Fruit fly (Drosophila melanogaster) whole organism, embryonic: Measurements from ENCODE around the gene CG32642.
A peak's percentile ranks its signal among the peaks of the same experiment; 100 is the strongest.

Experiments used
- Adf1 ChIP-seq: fragments of 200-800 bp; sonication (Bioruptor generic); IDR thresholded peaks from 2 replicates; pipeline ENCODE4 v1.3.6; 2022; ENCODE audit warnings: missing biosample characterization, missing genetic modification characterization
- CG11093 ChIP-seq: fragments of 200-800 bp; sonication (Bioruptor generic); IDR thresholded peaks from 3 replicates; pipeline ENCODE4 v1.3.6; 2022; ENCODE audit warnings: missing biosample characterization, missing genetic modification characterization
- CG11504 ChIP-seq: fragments of 200-800 bp; sonication (Bioruptor generic); optimal IDR thresholded peaks from 3 replicates; lab custom pipeline; 2019; ENCODE audit warnings: missing biosample characterization, mild to moderate bottlenecking, missing genetic modification characterization, moderate library complexity
- CG1832 ChIP-seq: fragments of 200-800 bp; sonication (Bioruptor generic); optimal IDR thresholded peaks from 2 replicates; lab custom pipeline; 2017; ENCODE audit warnings: missing biosample characterization, mild to moderate bottlenecking, missing genetic modification characterization, inconsistent platforms
- CG18599 ChIP-seq: fragments of 200-800 bp; sonication (Bioruptor generic); optimal IDR thresholded peaks from 3 replicates; lab custom pipeline; 2017; ENCODE audit warnings: missing biosample characterization, missing genetic modification characterization, mild to moderate bottlenecking, moderate library complexity, missing genetic modification reagents
- CG2116 ChIP-seq: fragments of 200-800 bp; sonication (Bioruptor generic); optimal IDR thresholded peaks from 3 replicates; lab custom pipeline; 2018; ENCODE audit warnings: missing biosample characterization, mild to moderate bottlenecking, missing genetic modification characterization
- CG2712 ChIP-seq: fragments of 200-800 bp; optimal IDR thresholded peaks from 3 replicates; lab custom pipeline; 2019; ENCODE audit warnings: missing biosample characterization, mild to moderate bottlenecking, missing genetic modification characterization, moderate library complexity
- CG42726 ChIP-seq: fragments of 200-800 bp; sonication (Bioruptor generic); IDR thresholded peaks from 2 replicates; pipeline ENCODE4 v1.3.6; 2022; ENCODE audit warnings: missing biosample characterization, missing genetic modification characterization; ENCODE audit not compliant: partially characterized antibody
- CG4424 ChIP-seq: fragments of 200-800 bp; sonication (Bioruptor generic); optimal IDR thresholded peaks from 3 replicates; lab custom pipeline; 2016; ENCODE audit warnings: missing biosample characterization, missing genetic modification characterization
- CG9437 ChIP-seq: fragments of 200-800 bp; sonication (Bioruptor generic); optimal IDR thresholded peaks from 2 replicates; lab custom pipeline; 2018; ENCODE audit warnings: missing biosample characterization, mild to moderate bottlenecking, missing genetic modification characterization
- Camta ChIP-seq: fragments of 200-800 bp; sonication (Bioruptor generic); optimal IDR thresholded peaks from 2 replicates; lab custom pipeline; 2016; ENCODE audit warnings: missing biosample characterization, missing genetic modification characterization
- Deaf1 ChIP-seq: fragments of 200-800 bp; optimal IDR thresholded peaks from 3 replicates; lab custom pipeline; 2019; ENCODE audit warnings: missing biosample characterization, mild to moderate bottlenecking, missing genetic modification characterization, moderate library complexity
- E2f2 ChIP-seq: fragments of 200-800 bp; sonication (Bioruptor generic); IDR thresholded peaks from 2 replicates; pipeline ENCODE4 v1.3.6; 2022; ENCODE audit warnings: missing biosample characterization, missing genetic modification characterization
- Elba2 ChIP-seq: fragments of 200-800 bp; sonication (Bioruptor generic); optimal IDR thresholded peaks from 3 replicates; lab custom pipeline; 2016; ENCODE audit warnings: missing biosample characterization, missing genetic modification characterization
- Ets65A ChIP-seq: fragments of 200-800 bp; sonication (Bioruptor generic); peaks from one replicate; lab custom pipeline; 2016; ENCODE audit warnings: missing biosample characterization, missing genetic modification characterization
- MTF-1 ChIP-seq: fragments of 200-800 bp; sonication (Bioruptor generic); optimal IDR thresholded peaks from 2 replicates; lab custom pipeline; 2018; ENCODE audit warnings: missing biosample characterization, mild to moderate bottlenecking, missing genetic modification characterization, borderline replicate concordance
- Nf-YB ChIP-seq: fragments of 200-800 bp; sonication (Bioruptor generic); optimal IDR thresholded peaks from 3 replicates; lab custom pipeline; 2019; ENCODE audit warnings: missing biosample characterization, mild to moderate bottlenecking, missing genetic modification characterization, moderate library complexity
- Nf-YC ChIP-seq: fragments of 200-800 bp; optimal IDR thresholded peaks from 3 replicates; lab custom pipeline; 2019; ENCODE audit warnings: missing biosample characterization, mild to moderate bottlenecking, missing genetic modification characterization, moderate library complexity
- Oaz ChIP-seq: fragments of 200-800 bp; sonication (Bioruptor generic); IDR thresholded peaks from 2 replicates; pipeline ENCODE4 v1.3.6; 2022; ENCODE audit warnings: missing biosample characterization, missing genetic modification characterization
- Poxn ChIP-seq: fragments of 200-800 bp; sonication (Bioruptor generic); IDR thresholded peaks from 2 replicates; pipeline ENCODE4 v1.3.6; 2022; ENCODE audit warnings: missing biosample characterization, missing genetic modification characterization
- Six4 ChIP-seq: fragments of 200-800 bp; sonication (Bioruptor generic); optimal IDR thresholded peaks from 2 replicates; lab custom pipeline; 2016; ENCODE audit warnings: missing biosample characterization, missing genetic modification characterization
- abd-A ChIP-seq: fragments of 200-800 bp; sonication (Bioruptor generic); optimal IDR thresholded peaks from 3 replicates; lab custom pipeline; 2019; ENCODE audit warnings: missing biosample characterization, mild to moderate bottlenecking, missing genetic modification characterization, moderate library complexity
- ato ChIP-seq: fragments of 200-800 bp; sonication (Bioruptor generic); IDR thresholded peaks from 2 replicates; pipeline ENCODE4 v1.3.6; 2022; ENCODE audit warnings: missing biosample characterization, missing genetic modification characterization; ENCODE audit not compliant: partially characterized antibody
- chinmo ChIP-seq: fragments of 200-800 bp; sonication (Bioruptor generic); IDR thresholded peaks from 4 replicates; pipeline ENCODE4 v1.3.6; 2022; ENCODE audit warnings: missing biosample characterization, missing genetic modification characterization; ENCODE audit not compliant: partially characterized antibody
- crol ChIP-seq: fragments of 200-800 bp; sonication (Bioruptor generic); IDR thresholded peaks from 2 replicates; pipeline ENCODE4 v1.3.6; 2022; ENCODE audit warnings: missing biosample characterization, missing genetic modification characterization
- da ChIP-seq: fragments of 200-800 bp; sonication (Bioruptor generic); optimal IDR thresholded peaks from 2 replicates; lab custom pipeline; 2016; ENCODE audit warnings: missing biosample characterization, missing genetic modification characterization
- ewg ChIP-seq: fragments of 200-800 bp; sonication (Bioruptor generic); optimal IDR thresholded peaks from 3 replicates; lab custom pipeline; 2017; ENCODE audit warnings: mild to moderate bottlenecking, missing biosample characterization, missing genetic modification reagents, missing genetic modification characterization
- eyg ChIP-seq: fragments of 200-800 bp; sonication (Bioruptor generic); optimal IDR thresholded peaks from 3 replicates; lab custom pipeline; 2016; ENCODE audit warnings: missing biosample characterization, missing genetic modification characterization
- luna ChIP-seq: fragments of 200-800 bp; sonication (Bioruptor generic); optimal IDR thresholded peaks from 2 replicates; lab custom pipeline; 2016; ENCODE audit warnings: missing biosample characterization, missing genetic modification characterization
- nom ChIP-seq: fragments of 200-800 bp; sonication (Bioruptor generic); optimal IDR thresholded peaks from 2 replicates; lab custom pipeline; 2017; ENCODE audit warnings: missing biosample characterization, missing genetic modification characterization, mild to moderate bottlenecking, moderate library complexity, missing genetic modification reagents
- rib ChIP-seq: fragments of 200-800 bp; sonication (Bioruptor generic); IDR thresholded peaks from 2 replicates; pipeline ENCODE4 v1.3.6; 2022; ENCODE audit warnings: missing biosample characterization, missing genetic modification characterization
- scrt ChIP-seq: fragments of 200-800 bp; sonication (Bioruptor generic); optimal IDR thresholded peaks from 2 replicates; lab custom pipeline; 2018; ENCODE audit warnings: missing biosample characterization, mild to moderate bottlenecking, missing genetic modification characterization, moderate library complexity
- sob ChIP-seq: fragments of 200-800 bp; sonication (Bioruptor generic); IDR thresholded peaks from 2 replicates; pipeline ENCODE4 v1.3.6; 2022; ENCODE audit warnings: missing biosample characterization, missing genetic modification characterization
- trem ChIP-seq: fragments of 200-800 bp; optimal IDR thresholded peaks from 3 replicates; lab custom pipeline; 2019; ENCODE audit warnings: missing biosample characterization, mild to moderate bottlenecking, missing genetic modification characterization, moderate library complexity
- unc-4 ChIP-seq: fragments of 200-800 bp; sonication (Bioruptor generic); IDR thresholded peaks from 2 replicates; pipeline ENCODE4 v1.3.6; 2022; ENCODE audit warnings: missing biosample characterization, missing genetic modification characterization; ENCODE audit not compliant: partially characterized antibody
- vvl ChIP-seq: fragments of 200-800 bp; sonication (Bioruptor generic); IDR thresholded peaks from 2 replicates; pipeline ENCODE4 v1.3.6; 2022; ENCODE audit warnings: missing biosample characterization, missing genetic modification characterization

CG32642 gene

DNA sequence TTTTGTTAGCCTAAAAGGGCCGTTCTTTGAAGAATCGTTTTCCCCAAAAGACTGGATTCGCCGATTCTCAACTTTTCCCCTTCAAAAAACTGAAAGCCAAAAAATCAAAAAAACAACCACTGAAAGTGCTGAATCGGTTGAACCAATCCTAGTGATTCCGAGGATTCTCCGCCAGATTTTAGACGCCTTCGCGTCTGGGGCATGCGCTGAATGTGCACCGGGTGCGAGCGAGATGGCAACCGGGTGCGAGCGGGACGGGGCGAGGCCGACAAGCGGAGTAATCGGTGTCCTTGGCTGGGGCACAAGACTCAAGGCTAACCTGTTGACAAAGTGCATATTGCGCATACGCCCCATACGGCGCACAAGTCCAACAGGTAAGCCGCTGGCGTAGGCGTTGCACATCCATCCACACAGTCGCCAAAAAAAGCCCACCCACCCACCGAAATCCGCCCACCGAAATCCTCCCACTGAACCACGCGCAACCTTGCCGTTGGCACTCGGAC is 28.0 kb downstream of the CG32642 start:
- TF ChIP-seq Nf-YB (GFP tag; lab: Kevin White, UChicago) (peak; percentile 88), CG11093 (GFP tag; lab: Robert Waterston, UW) (no peak), Poxn (GFP tag; lab: Robert Waterston, UW) (no peak), CG2712 (tag; lab: Kevin White, UChicago) (no peak), CG1832 (GFP tag; lab: Kevin White, UChicago) (peak; percentile 22), sob (GFP tag; lab: Robert Waterston, UW) (no peak), unc-4 (GFP tag; lab: Robert Waterston, UW) (no peak), Nf-YC (tag; lab: Kevin White, UChicago) (peak; percentile 95), eyg (GFP tag; lab: Kevin White, UChicago) (no peak), MTF-1 (GFP tag; lab: Kevin White, UChicago) (no peak), Elba2 (GFP tag; lab: Kevin White, UChicago) (no peak), E2f2 (no peak), Oaz (GFP tag; lab: Robert Waterston, UW) (no peak), trem (tag; lab: Kevin White, UChicago) (no peak), vvl (no peak), ewg (GFP tag; lab: Kevin White, UChicago) (peak; percentile 3), ato (GFP tag; lab: Robert Waterston, UW) (no peak), rib (no peak), CG2116 (GFP tag; lab: Kevin White, UChicago) (no peak), luna (no peak), scrt (GFP tag; lab: Kevin White, UChicago) (peak; percentile 92), nom (no peak), CG4424 (GFP tag; lab: Kevin White, UChicago) (no peak), chinmo (GFP tag; lab: Robert Waterston, UW) (no peak), CG42726 (GFP tag; lab: Robert Waterston, UW) (no peak), Deaf1 (tag; lab: Kevin White, UChicago) (peak; percentile 54), Ets65A (no peak), CG9437 (GFP tag; lab: Kevin White, UChicago) (no peak), crol (GFP tag; lab: Robert Waterston, UW) (no peak)
- TF ChIP-seq, all 482 proteins: peak for 6

dm6 chrX:12988025-12988801 is 29.2 kb downstream of the CG32642 start, which contains the start of gene rsh:
rsh (plus strand) TSS chrX:12988615.
- TF ChIP-seq da (GFP tag; lab: Kevin White, UChicago) = no peak
- TF ChIP-seq scrt (GFP tag; lab: Kevin White, UChicago) = peak; percentile 98
- no peak for TF ChIP-seq Camta (GFP tag; lab: Kevin White, UChicago)
- TF ChIP-seq Nf-YC (tag; lab: Kevin White, UChicago) = peak; percentile 58
- TF ChIP-seq Deaf1 (tag; lab: Kevin White, UChicago) = peak; percentile 91
- peak; percentile 84 for TF ChIP-seq Adf1
- TF ChIP-seq abd-A (tag; lab: Kevin White, UChicago) = peak; percentile 59
- TF ChIP-seq CG11504 (tag; lab: Kevin White, UChicago) = peak; percentile 30
- peak; percentile 9 for TF ChIP-seq CG18599 (GFP tag; lab: Kevin White, UChicago)
- no peak for TF ChIP-seq Six4 (GFP tag; lab: Kevin White, UChicago)
- TF ChIP-seq Ets65A = peak; percentile 16
